Worm (Caenorhabditis elegans): Measurements from ENCODE around the gene enu-3.2.

DNA sequence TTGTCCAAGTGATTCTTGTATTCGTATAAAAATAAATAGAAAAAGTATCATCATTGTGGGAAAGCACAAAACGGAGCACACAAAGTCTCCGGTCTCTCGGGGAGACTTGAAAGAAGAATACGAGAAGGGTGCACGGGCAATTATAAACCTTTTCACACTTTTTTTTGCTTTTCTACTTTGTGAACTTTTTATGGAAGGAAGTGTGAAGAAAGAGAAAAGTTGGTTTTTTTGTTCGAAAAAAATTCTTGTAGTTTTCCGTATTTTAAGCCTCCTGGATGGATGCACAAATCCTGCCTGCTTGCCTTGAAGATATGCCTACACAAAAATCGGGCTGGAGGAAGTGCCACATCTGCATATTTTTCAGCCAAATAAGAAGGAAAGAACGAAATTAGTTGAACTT, 7.0 kb downstream of the enu-3.2 start, which contains the start of gene B0393.7:
- TF ChIP-seq W03F9.2 (tag; optimal IDR thresholded peaks at IDR 0.05) (no peak), him-1 (tag; optimal IDR thresholded peaks at IDR 0.05) (no peak), dao-5 (tag; optimal IDR thresholded peaks at IDR 0.05) (no peak)

All from whole organism, L4/young adult.